Fruit fly (Drosophila melanogaster): ENCODE results near the gene Abca3.

DNA sequence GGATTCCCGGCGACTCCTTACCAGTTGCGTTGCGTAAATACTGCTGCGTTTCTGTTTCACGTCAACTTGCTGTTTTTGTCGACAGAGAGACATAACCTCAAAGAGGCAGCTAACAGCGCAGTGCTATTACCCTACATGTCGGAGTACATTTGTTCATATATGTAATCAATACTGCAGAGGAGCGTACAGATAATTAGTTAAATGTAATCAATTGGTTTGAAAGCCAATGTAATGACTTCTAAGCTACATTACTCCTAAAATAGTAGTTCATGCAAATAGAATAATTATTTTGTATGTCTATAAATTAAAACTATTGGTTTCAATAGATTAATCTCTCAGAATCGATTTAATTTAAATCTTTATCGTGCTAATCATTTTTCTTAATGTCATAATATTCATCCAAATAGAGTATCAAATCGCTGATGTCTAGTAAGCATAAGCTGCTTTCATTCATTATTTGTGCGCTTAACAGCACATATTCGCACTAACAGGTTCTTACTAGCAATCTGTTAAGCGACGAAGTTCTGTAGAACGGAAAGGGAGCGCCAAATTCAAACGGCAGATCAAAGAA, 12.8 kb upstream of the Abca3 start, which contains the start of the genes SLIRP1 and anox:
- TF ChIP-seq CG10669 (GFP tag; optimal IDR thresholded peaks at IDR 0.05) = peak; percentile 92
- TF ChIP-seq CG3919 (GFP tag; optimal IDR thresholded peaks at IDR 0.05) = peak; percentile 81
- TF ChIP-seq Ets96B (tag; optimal IDR thresholded peaks at IDR 0.05) = peak; percentile 92
- TF ChIP-seq cyc (GFP tag; optimal IDR thresholded peaks at IDR 0.05) = peak; percentile 80
- TF ChIP-seq CG4318 (GFP tag; optimal IDR thresholded peaks at IDR 0.05) = no peak
- TF ChIP-seq CG6854 (GFP tag; optimal IDR thresholded peaks at IDR 0.05) = peak; percentile 71

Data from whole organism, prepupa.